Worm (Caenorhabditis elegans): ENCODE measurements around the gene F16G10.13.

DNA sequence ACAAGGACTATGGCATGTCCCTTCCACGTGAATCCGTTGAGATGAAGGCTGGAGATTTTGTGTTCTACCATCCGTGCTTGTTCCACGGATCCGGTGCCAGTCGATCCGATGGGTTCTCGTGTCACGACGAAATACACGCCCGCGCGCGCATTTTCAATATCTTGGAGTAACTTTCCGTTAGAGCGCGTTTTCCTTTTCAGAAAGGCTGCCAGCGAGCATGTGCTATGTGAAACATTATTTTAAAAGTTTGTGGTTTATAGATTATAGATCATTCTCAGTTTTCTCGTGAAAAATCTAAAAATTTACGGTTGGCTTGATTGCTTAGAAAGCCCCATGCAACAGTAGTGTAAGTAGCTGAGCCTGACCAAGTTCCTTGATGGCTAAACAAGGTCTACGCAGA, 23.1 kb upstream of the F16G10.13 start, which contains the start of gene fbxc-20:
- TF ChIP-seq unc-62 (GFP tag; optimal IDR thresholded peaks at IDR 0.05) (no peak), nhr-77 (tag; optimal IDR thresholded peaks at IDR 0.05) (no peak), fkh-10 (GFP tag; optimal IDR thresholded peaks at IDR 0.05) (no peak)

All from whole organism, L3 larva.